Worm (Caenorhabditis elegans): Measurements from ENCODE around the gene zip-1.

DNA sequence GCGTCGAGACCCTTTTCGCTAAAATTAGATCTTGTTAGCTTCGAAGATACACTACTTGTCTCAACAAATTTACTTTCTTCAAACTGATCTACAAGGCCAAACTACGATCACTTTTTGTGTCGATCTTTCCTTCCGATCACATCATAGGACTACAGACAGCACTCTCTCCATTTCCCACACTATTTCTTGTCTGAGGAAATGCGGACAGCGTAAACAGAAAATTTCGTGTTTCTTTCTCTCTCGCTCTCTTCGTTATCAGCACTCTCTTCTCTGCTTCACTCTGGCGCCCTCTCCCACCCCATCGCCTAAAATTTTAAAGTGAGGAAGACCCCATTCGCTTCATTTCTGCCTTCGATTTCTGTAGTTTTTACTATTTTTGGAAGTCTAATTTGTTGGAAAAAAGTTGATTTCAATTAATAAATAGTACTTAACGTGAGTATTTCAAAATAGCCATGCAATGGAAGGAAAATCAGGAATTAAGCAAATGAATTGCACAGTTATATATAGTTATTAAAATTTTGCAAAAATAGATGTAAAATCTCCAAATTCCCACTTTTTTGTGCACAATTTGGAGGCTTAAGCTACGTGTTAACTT is 2.0 kb downstream of the zip-1 start:
- TF ChIP-seq alr-1 (tag; optimal IDR thresholded peaks at IDR 0.05): no peak
- peak; percentile 94 for TF ChIP-seq fos-1 (tag; optimal IDR thresholded peaks at IDR 0.05)
- TF ChIP-seq nhr-77 (tag; optimal IDR thresholded peaks at IDR 0.05): no peak
- peak; percentile 4 for TF ChIP-seq zag-1 (tag; optimal IDR thresholded peaks at IDR 0.05)
- no peak for TF ChIP-seq ZK546.5 (tag; optimal IDR thresholded peaks at IDR 0.05)
- peak; percentile 70 for TF ChIP-seq egl-27 (tag; optimal IDR thresholded peaks at IDR 0.05)
- peak; percentile 47 to 73 for TF ChIP-seq lsy-2 (tag; optimal IDR thresholded peaks at IDR 0.05)

All from whole organism, L2 larva.